Fruit fly (Drosophila melanogaster): ENCODE measurements around the gene CG34260.

CG34260 gene

DNA sequence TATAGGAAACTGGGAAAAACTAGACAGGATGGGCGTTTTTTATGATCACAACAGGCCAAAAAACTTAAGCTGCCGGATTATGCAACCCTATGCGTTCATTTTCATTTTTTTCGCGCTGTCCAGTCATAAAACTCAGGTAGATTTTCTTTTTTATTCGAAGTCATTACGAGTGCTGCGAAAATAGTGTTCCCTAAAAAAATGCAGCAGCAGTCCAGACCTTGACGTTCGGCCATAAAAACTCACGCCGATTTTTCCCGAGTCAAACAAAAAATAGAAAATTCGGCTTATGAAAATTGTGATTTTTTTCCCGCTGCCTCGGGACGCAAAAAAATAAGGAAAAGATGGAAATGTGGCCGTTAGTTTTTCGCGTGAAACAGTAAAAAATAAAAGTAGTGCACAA lies 19.3 kb upstream of the CG34260 start:
- no peak for TF ChIP-seq CG8301 (tag; optimal IDR thresholded peaks at IDR 0.05)
- TF ChIP-seq CG12605 (GFP tag; IDR thresholded peaks at IDR 0.05), result no peak
- no peak for TF ChIP-seq CG17806 (tag; optimal IDR thresholded peaks at IDR 0.05)
- TF ChIP-seq D1 (tag; optimal IDR thresholded peaks at IDR 0.05), result no peak
- TF ChIP-seq CG8159 (tag; optimal IDR thresholded peaks at IDR 0.05), result no peak
- TF ChIP-seq CG4496 (GFP tag; IDR thresholded peaks at IDR 0.05), result no peak
- no peak for TF ChIP-seq Pif1A (GFP tag; optimal IDR thresholded peaks at IDR 0.05)
- TF ChIP-seq CG14655 (GFP tag; optimal IDR thresholded peaks at IDR 0.05), result no peak
- no peak for TF ChIP-seq CG9948 (tag; optimal IDR thresholded peaks at IDR 0.05)
- TF ChIP-seq CG13204 (GFP tag; optimal IDR thresholded peaks at IDR 0.05), result no peak
- TF ChIP-seq CG34367 (tag; optimal IDR thresholded peaks at IDR 0.05), result no peak

DNA sequence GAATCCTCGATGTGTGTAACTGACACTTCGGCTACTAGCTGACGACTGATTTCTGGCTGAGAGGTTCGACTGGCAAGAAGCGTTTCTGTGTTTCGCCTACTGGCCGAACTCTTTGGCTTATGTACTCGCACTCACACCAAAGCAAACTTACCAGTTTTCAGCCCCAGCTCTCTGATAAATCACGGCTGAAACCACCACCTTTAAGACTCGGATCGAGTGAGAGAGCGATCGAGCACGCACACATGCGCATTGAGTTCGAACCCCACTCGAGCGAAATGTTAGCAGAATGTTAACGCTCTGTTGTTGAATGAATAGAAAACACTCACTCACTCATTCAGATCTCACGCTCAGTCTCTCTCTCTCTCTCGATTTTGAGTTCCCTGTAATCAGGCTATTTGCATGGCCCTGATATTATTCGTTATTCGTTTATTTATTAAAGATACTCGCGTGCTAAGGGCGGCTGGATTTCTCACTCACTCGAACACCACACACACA lies 18.5 kb upstream of the CG34260 start, which contains the start of gene kni:
TSS of gene kni (minus strand) at position 51 of the 495 bp plus-strand sequence.
- TF ChIP-seq CG14655 (GFP tag; optimal IDR thresholded peaks at IDR 0.05), result no peak
- no peak for TF ChIP-seq CG8159 (tag; optimal IDR thresholded peaks at IDR 0.05)
- no peak for TF ChIP-seq CG9948 (tag; optimal IDR thresholded peaks at IDR 0.05)
- TF ChIP-seq CG12605 (GFP tag; IDR thresholded peaks at IDR 0.05), result no peak
- TF ChIP-seq EcR (GFP tag; optimal IDR thresholded peaks at IDR 0.05), result no peak
- no peak for TF ChIP-seq CG17806 (tag; optimal IDR thresholded peaks at IDR 0.05)
- no peak for TF ChIP-seq CG8301 (tag; optimal IDR thresholded peaks at IDR 0.05)
- no peak for TF ChIP-seq Pif1A (GFP tag; optimal IDR thresholded peaks at IDR 0.05)
- no peak for TF ChIP-seq D1 (tag; optimal IDR thresholded peaks at IDR 0.05)
- TF ChIP-seq CG32121 (GFP tag; IDR thresholded peaks at IDR 0.05), result no peak
- TF ChIP-seq rn (GFP tag; IDR thresholded peaks at IDR 0.05), result no peak
- no peak for TF ChIP-seq CG13204 (GFP tag; optimal IDR thresholded peaks at IDR 0.05)
- no peak for TF ChIP-seq CG10348 (GFP tag; IDR thresholded peaks at IDR 0.05)
- TF ChIP-seq Ets98B (GFP tag; IDR thresholded peaks at IDR 0.05), result no peak

DNA sequence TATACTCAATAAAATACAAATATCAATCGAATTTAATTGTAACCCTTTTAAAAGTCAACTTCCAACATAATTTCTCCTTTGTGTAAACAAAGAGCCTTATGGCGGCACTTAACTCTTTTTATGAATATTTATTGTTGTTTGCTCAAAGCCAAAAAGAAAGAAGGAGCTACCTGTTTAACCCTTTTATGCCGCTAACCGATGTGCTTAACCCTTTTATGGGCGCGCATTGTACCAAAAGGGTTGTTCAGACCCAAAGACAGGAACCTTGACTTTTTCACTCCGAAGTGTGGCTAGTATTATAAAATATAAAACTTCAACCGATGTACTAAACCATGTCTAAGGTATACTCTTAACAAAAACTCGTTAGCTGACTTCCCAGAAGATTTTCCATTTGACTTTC lies 17.4 kb upstream of the CG34260 start:
- TF ChIP-seq CG14655 (GFP tag; optimal IDR thresholded peaks at IDR 0.05), result no peak
- no peak for TF ChIP-seq CG32121 (GFP tag; IDR thresholded peaks at IDR 0.05)
- TF ChIP-seq CG4496 (GFP tag; IDR thresholded peaks at IDR 0.05), result no peak
- no peak for TF ChIP-seq CG10348 (GFP tag; IDR thresholded peaks at IDR 0.05)
- no peak for TF ChIP-seq CG9948 (tag; optimal IDR thresholded peaks at IDR 0.05)
- TF ChIP-seq Pif1A (GFP tag; optimal IDR thresholded peaks at IDR 0.05), result no peak
- no peak for TF ChIP-seq CG12605 (GFP tag; IDR thresholded peaks at IDR 0.05)
- no peak for TF ChIP-seq CG17806 (tag; optimal IDR thresholded peaks at IDR 0.05)
- no peak for TF ChIP-seq EcR (GFP tag; optimal IDR thresholded peaks at IDR 0.05)

- TF ChIP-seq CG15710 (tag; optimal IDR thresholded peaks at IDR 0.05) (no peak), Pif1A (GFP tag; optimal IDR thresholded peaks at IDR 0.05) (no peak), Snoo (tag; optimal IDR thresholded peaks at IDR 0.05) (no peak), Pif1B (GFP tag; optimal IDR thresholded peaks at IDR 0.05) (no peak), D1 (tag; optimal IDR thresholded peaks at IDR 0.05) (no peak), CG12605 (GFP tag; IDR thresholded peaks at IDR 0.05) (no peak), CG13204 (GFP tag; optimal IDR thresholded peaks at IDR 0.05) (no peak), CG32121 (GFP tag; IDR thresholded peaks at IDR 0.05) (no peak), rn (GFP tag; IDR thresholded peaks at IDR 0.05) (no peak), CG10348 (GFP tag; IDR thresholded peaks at IDR 0.05) (no peak), CG34367 (tag; optimal IDR thresholded peaks at IDR 0.05) (no peak), CG17806 (tag; optimal IDR thresholded peaks at IDR 0.05) (no peak), CG8301 (tag; optimal IDR thresholded peaks at IDR 0.05) (no peak), CG4496 (GFP tag; IDR thresholded peaks at IDR 0.05) (no peak), CG8159 (tag; optimal IDR thresholded peaks at IDR 0.05) (no peak), CG14655 (GFP tag; optimal IDR thresholded peaks at IDR 0.05) (no peak), fd96Ca (GFP tag; IDR thresholded peaks at IDR 0.05) (no peak), Ets98B (GFP tag; IDR thresholded peaks at IDR 0.05) (no peak), EcR (GFP tag; optimal IDR thresholded peaks at IDR 0.05) (no peak)
Measured at dm6 chr3L:20697166-20697791, 16.6 kb upstream of the CG34260 start.

- TF ChIP-seq CG14655 (GFP tag; optimal IDR thresholded peaks at IDR 0.05), result peak; percentile 8
- TF ChIP-seq Ets98B (GFP tag; IDR thresholded peaks at IDR 0.05), result no peak
Measured at dm6 chr3L:20700660-20701059, 13.2 kb upstream of the CG34260 start.

- TF ChIP-seq CG14655 (GFP tag; optimal IDR thresholded peaks at IDR 0.05) (no peak), CG8159 (tag; optimal IDR thresholded peaks at IDR 0.05) (peak; percentile 40)
Measured at dm6 chr3L:20707217-20707616, 6.7 kb upstream of the CG34260 start.

dm6 chr3L:20710475-20711177 lies 3.3 kb upstream of the CG34260 start:
- TF ChIP-seq CG9948 (tag; optimal IDR thresholded peaks at IDR 0.05) (no peak), D1 (tag; optimal IDR thresholded peaks at IDR 0.05) (no peak), CG32121 (GFP tag; IDR thresholded peaks at IDR 0.05) (no peak), CG10348 (GFP tag; IDR thresholded peaks at IDR 0.05) (no peak), Pif1B (GFP tag; optimal IDR thresholded peaks at IDR 0.05) (no peak), Pif1A (GFP tag; optimal IDR thresholded peaks at IDR 0.05) (no peak)

All from whole organism, pupa.